Fruit fly (Drosophila melanogaster) whole organism, prepupa: Measurements from ENCODE around the gene dally.

Source experiments
- Blimp-1 ChIP-seq: fragments of 200-800 bp; sonication (Bioruptor generic); optimal IDR thresholded peaks from 3 replicates; lab custom pipeline; 2017; ENCODE audit warnings: missing biosample characterization, missing genetic modification characterization, mild to moderate bottlenecking, moderate library complexity, missing genetic modification reagents
- CG10631 ChIP-seq: fragments of 200-800 bp; sonication (Bioruptor generic); optimal IDR thresholded peaks from 2 replicates; lab custom pipeline; 2016; ENCODE audit warnings: missing biosample characterization, missing genetic modification characterization
- CG10669 ChIP-seq: fragments of 200-800 bp; sonication (Bioruptor generic); optimal IDR thresholded peaks from 3 replicates; lab custom pipeline; 2018; ENCODE audit warnings: missing biosample characterization, mild to moderate bottlenecking, missing genetic modification characterization, moderate library complexity
- CG11762 ChIP-seq: fragments of 200-800 bp; sonication (Bioruptor generic); optimal IDR thresholded peaks from 3 replicates; lab custom pipeline; 2016; ENCODE audit warnings: missing biosample characterization, missing genetic modification characterization; ENCODE audit not compliant: insufficient read depth
- CG11902 ChIP-seq: fragments of 200-800 bp; sonication (Bioruptor generic); optimal IDR thresholded peaks from 3 replicates; lab custom pipeline; 2016; ENCODE audit warnings: missing biosample characterization, missing genetic modification characterization
- CG1621 ChIP-seq: fragments of 200-800 bp; sonication (Bioruptor generic); optimal IDR thresholded peaks from 3 replicates; lab custom pipeline; 2018; ENCODE audit warnings: missing biosample characterization, mild to moderate bottlenecking, missing genetic modification characterization
- CG16779 ChIP-seq: fragments of 200-800 bp; sonication (Bioruptor generic); optimal IDR thresholded peaks from 3 replicates; lab custom pipeline; 2017; ENCODE audit warnings: missing biosample characterization, mild to moderate bottlenecking, missing genetic modification characterization
- CG3032 ChIP-seq: fragments of 200-800 bp; optimal IDR thresholded peaks from 2 replicates; lab custom pipeline; 2019; ENCODE audit warnings: missing biosample characterization, mild to moderate bottlenecking, missing genetic modification characterization, moderate library complexity
- CG31627 ChIP-seq: fragments of 200-800 bp; sonication (Bioruptor generic); optimal IDR thresholded peaks from 3 replicates; lab custom pipeline; 2016; ENCODE audit warnings: missing biosample characterization, missing genetic modification characterization
- CG32006 ChIP-seq: fragments of 200-800 bp; sonication (Bioruptor generic); optimal IDR thresholded peaks from 3 replicates; lab custom pipeline; 2017; ENCODE audit warnings: missing biosample characterization, mild to moderate bottlenecking, missing genetic modification characterization
- CG34406 ChIP-seq: fragments of 200-800 bp; sonication (Bioruptor generic); optimal IDR thresholded peaks from 3 replicates; lab custom pipeline; 2016; ENCODE audit warnings: missing biosample characterization, missing genetic modification characterization
- CG3919 ChIP-seq: fragments of 200-800 bp; sonication (Bioruptor generic); optimal IDR thresholded peaks from 3 replicates; lab custom pipeline; 2016; ENCODE audit warnings: missing biosample characterization, missing genetic modification characterization
- CG4318 ChIP-seq: fragments of 200-800 bp; sonication (Bioruptor generic); optimal IDR thresholded peaks from 3 replicates; lab custom pipeline; 2017; ENCODE audit warnings: missing biosample characterization, mild to moderate bottlenecking, missing genetic modification characterization
- CG6163 ChIP-seq: fragments of 200-800 bp; sonication (Bioruptor generic); IDR thresholded peaks from 3 replicates; pipeline ENCODE4 v1.3.6; 2022; ENCODE audit warnings: missing biosample characterization, missing genetic modification characterization
- CG6276 ChIP-seq: fragments of 200-800 bp; sonication (Bioruptor generic); optimal IDR thresholded peaks from 2 replicates; lab custom pipeline; 2017; ENCODE audit warnings: missing biosample characterization, mild to moderate bottlenecking, missing genetic modification characterization
- CG6792 ChIP-seq: fragments of 200-800 bp; sonication (Bioruptor generic); optimal IDR thresholded peaks from 3 replicates; lab custom pipeline; 2016; ENCODE audit warnings: missing biosample characterization, missing genetic modification characterization
- CG6808 ChIP-seq: fragments of 200-800 bp; sonication (Bioruptor generic); optimal IDR thresholded peaks from 3 replicates; lab custom pipeline; 2017; ENCODE audit warnings: missing biosample characterization, missing genetic modification characterization, mild to moderate bottlenecking, moderate library complexity, missing genetic modification reagents
- CG6854 ChIP-seq: fragments of 200-800 bp; sonication (Bioruptor generic); optimal IDR thresholded peaks from 2 replicates; lab custom pipeline; 2017; ENCODE audit warnings: missing biosample characterization, mild to moderate bottlenecking, missing genetic modification characterization
- CG8119 ChIP-seq: fragments of 200-800 bp; sonication (Bioruptor generic); IDR thresholded peaks from 3 replicates; pipeline ENCODE4 v1.3.6; 2022; ENCODE audit warnings: missing biosample characterization, missing genetic modification characterization
- CG9139 ChIP-seq: fragments of 200-800 bp; sonication (Bioruptor generic); optimal IDR thresholded peaks from 3 replicates; lab custom pipeline; 2017; ENCODE audit warnings: missing biosample characterization, mild to moderate bottlenecking, missing genetic modification characterization
- Eip78C ChIP-seq: fragments of 200-800 bp; sonication (Bioruptor generic); peaks from one replicate; lab custom pipeline; 2016; ENCODE audit warnings: missing biosample characterization, missing genetic modification characterization
- Eip93F ChIP-seq: fragments of 200-800 bp; sonication (Bioruptor generic); optimal IDR thresholded peaks from 2 replicates; lab custom pipeline; 2016; ENCODE audit warnings: missing biosample characterization, mild to moderate bottlenecking, missing genetic modification characterization
- Ets21C ChIP-seq: fragments of 200-800 bp; sonication (Bioruptor generic); optimal IDR thresholded peaks from 3 replicates; lab custom pipeline; 2016; ENCODE audit warnings: missing biosample characterization, missing genetic modification characterization
- Hr38 ChIP-seq: sonication (Bioruptor generic); optimal IDR thresholded peaks from 2 replicates; lab custom pipeline; 2016; ENCODE audit warnings: missing biosample characterization, missing genetic modification characterization
- Hr39 ChIP-seq: fragments of 200-800 bp; sonication (Bioruptor generic); optimal IDR thresholded peaks from 2 replicates; lab custom pipeline; 2016; ENCODE audit warnings: missing biosample characterization, missing genetic modification characterization
- Hr4 ChIP-seq: fragments of 200-800 bp; sonication (Bioruptor generic); optimal IDR thresholded peaks from 3 replicates; lab custom pipeline; 2016; ENCODE audit warnings: missing biosample characterization, missing genetic modification characterization
- Met ChIP-seq: fragments of 200-800 bp; sonication (Bioruptor generic); optimal IDR thresholded peaks from 3 replicates; lab custom pipeline; 2016; ENCODE audit warnings: missing biosample characterization, missing genetic modification characterization
- OdsH ChIP-seq: fragments of 200-800 bp; sonication (Bioruptor generic); optimal IDR thresholded peaks from 3 replicates; lab custom pipeline; 2016; ENCODE audit warnings: missing biosample characterization, missing genetic modification characterization
- Smox ChIP-seq: fragments of 200-800 bp; sonication (Bioruptor generic); optimal IDR thresholded peaks from 3 replicates; lab custom pipeline; 2016; ENCODE audit warnings: missing biosample characterization, missing genetic modification characterization
- Sox102F ChIP-seq: fragments of 200-800 bp; sonication (Bioruptor generic); optimal IDR thresholded peaks from 2 replicates; lab custom pipeline; 2016; ENCODE audit warnings: missing biosample characterization, mild to moderate bottlenecking, missing genetic modification characterization
- Sox14 ChIP-seq: fragments of 200-800 bp; sonication (Bioruptor generic); optimal IDR thresholded peaks from 3 replicates; lab custom pipeline; 2016; ENCODE audit warnings: missing biosample characterization, missing genetic modification characterization
- Sox15 ChIP-seq: fragments of 200-800 bp; sonication (Bioruptor generic); optimal IDR thresholded peaks from 3 replicates; lab custom pipeline; 2016; ENCODE audit warnings: missing biosample characterization, missing genetic modification characterization
- acj6 ChIP-seq: fragments of 200-800 bp; sonication (Bioruptor generic); optimal IDR thresholded peaks from 3 replicates; lab custom pipeline; 2016; ENCODE audit warnings: missing biosample characterization, missing genetic modification characterization
- cyc ChIP-seq: fragments of 200-800 bp; sonication (Bioruptor generic); optimal IDR thresholded peaks from 3 replicates; lab custom pipeline; 2016; ENCODE audit warnings: missing biosample characterization, missing genetic modification characterization
- eg ChIP-seq: fragments of 200-800 bp; sonication (Bioruptor generic); IDR thresholded peaks from 3 replicates; pipeline ENCODE4 v1.3.6; 2022; ENCODE audit warnings: missing biosample characterization, missing genetic modification characterization
- fd59A ChIP-seq: fragments of 200-800 bp; sonication (Bioruptor generic); optimal IDR thresholded peaks from 2 replicates; lab custom pipeline; 2017; ENCODE audit warnings: missing biosample characterization, mild to moderate bottlenecking, missing genetic modification characterization, missing genetic modification reagents
- fd85E ChIP-seq: fragments of 200-800 bp; sonication (Bioruptor generic); optimal IDR thresholded peaks from 3 replicates; lab custom pipeline; 2016; ENCODE audit warnings: missing biosample characterization, missing genetic modification characterization
- fkh ChIP-seq: fragments of 200-800 bp; sonication (Bioruptor generic); optimal IDR thresholded peaks from 3 replicates; lab custom pipeline; 2017; ENCODE audit warnings: missing biosample characterization, mild to moderate bottlenecking, missing genetic modification characterization, moderate library complexity
- net ChIP-seq: fragments of 200-800 bp; sonication (Bioruptor generic); optimal IDR thresholded peaks from 3 replicates; lab custom pipeline; 2016; ENCODE audit warnings: missing biosample characterization, missing genetic modification characterization
- pdm3 ChIP-seq: fragments of 200-800 bp; sonication (Bioruptor generic); optimal IDR thresholded peaks from 3 replicates; lab custom pipeline; 2016; ENCODE audit warnings: missing biosample characterization, missing genetic modification characterization
- salr ChIP-seq, 2 experiments: fragments of 200-800 bp; sonication (Bioruptor generic); optimal IDR thresholded peaks; 3 replicates each; lab custom pipeline; 2016 to 2018; ENCODE audit warnings: missing biosample characterization in 2 of 2, missing genetic modification characterization in 2 of 2, mild to moderate bottlenecking in 1 of 2
- spab ChIP-seq: fragments of 200-800 bp; sonication (Bioruptor generic); optimal IDR thresholded peaks from 2 replicates; lab custom pipeline; 2017; ENCODE audit warnings: missing biosample characterization, mild to moderate bottlenecking, missing genetic modification characterization, missing genetic modification reagents
- ss ChIP-seq, 2 experiments: fragments of 200-800 bp; sonication (Bioruptor generic); optimal IDR thresholded peaks; 2 replicates in 1 of 2; 3 replicates in 1 of 2; lab custom pipeline; 2017 to 2018; ENCODE audit warnings: mild to moderate bottlenecking in 2 of 2, missing biosample characterization in 2 of 2, missing genetic modification characterization in 2 of 2, moderate library complexity in 1 of 2
- svp ChIP-seq: fragments of 200-800 bp; sonication (Bioruptor generic); peaks from one replicate; lab custom pipeline; 2016; ENCODE audit warnings: missing biosample characterization, missing genetic modification characterization
- topi ChIP-seq: fragments of 200-800 bp; sonication (Bioruptor generic); optimal IDR thresholded peaks from 3 replicates; lab custom pipeline; 2016; ENCODE audit warnings: missing biosample characterization, missing genetic modification characterization
- vri ChIP-seq: fragments of 200-800 bp; sonication (Bioruptor generic); optimal IDR thresholded peaks from 3 replicates; lab custom pipeline; 2016; ENCODE audit warnings: missing biosample characterization, mild to moderate bottlenecking, missing genetic modification characterization

The dally gene

DNA sequence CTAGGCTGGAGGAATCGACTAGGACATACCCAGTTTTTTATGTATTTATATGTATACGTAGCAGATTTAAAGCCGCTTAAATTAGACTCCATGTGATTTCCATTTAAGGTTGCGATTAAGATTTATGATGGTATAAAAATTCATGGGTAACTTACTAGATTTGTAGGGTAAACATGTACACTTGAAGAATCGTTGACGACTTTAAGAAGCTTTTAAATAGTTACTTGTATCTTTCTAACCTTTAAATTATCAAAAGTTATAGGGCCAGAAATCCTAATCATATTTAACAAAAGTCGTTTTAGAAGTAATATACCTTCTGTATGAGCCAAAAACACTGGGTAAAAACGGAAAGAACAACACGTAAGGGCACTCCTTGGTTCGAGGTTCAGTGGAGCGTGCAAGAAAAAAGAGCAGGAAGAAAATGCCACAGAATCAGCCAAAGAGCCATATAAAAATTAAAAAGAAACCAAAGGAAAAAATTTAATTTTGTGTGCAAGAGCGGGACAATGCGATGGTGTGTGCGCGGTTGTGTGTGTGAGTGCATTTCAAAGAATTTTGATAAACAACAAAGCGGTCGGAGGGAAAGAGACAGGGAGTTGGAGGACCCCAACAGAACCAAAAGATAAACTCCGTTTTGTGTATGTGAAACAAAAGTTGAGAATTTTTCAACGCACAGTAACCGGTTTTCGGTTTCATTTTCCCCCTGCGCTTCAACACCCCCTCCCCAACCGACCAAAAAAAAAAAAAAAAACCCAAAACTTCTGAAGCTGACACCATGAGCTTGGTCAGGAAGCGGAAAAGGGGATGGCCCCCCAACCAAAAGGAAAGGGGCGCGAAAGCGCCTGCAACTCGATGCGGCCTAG, 12.5 kb downstream of the dally start (continued):
- TF ChIP-seq OdsH (peak; percentile 66), topi (GFP tag; lab: Kevin White, UChicago) (peak; percentile 86), CG6276 (peak; percentile 4), CG31627 (GFP tag; lab: Kevin White, UChicago) (peak; percentile 67), CG3032 (tag; lab: Kevin White, UChicago) (peak; percentile 60), CG9139 (peak; percentile 12), cyc (GFP tag; lab: Kevin White, UChicago) (peak; percentile 74), Eip78C (GFP tag; lab: Kevin White, UChicago) (peak; percentile 95), Blimp-1 (peak; percentile 25), Sox15 (peak; percentile 45), CG10669 (GFP tag; lab: Kevin White, UChicago) (peak; percentile 74), CG6854 (GFP tag; lab: Kevin White, UChicago) (peak; percentile 62), svp (GFP tag; lab: Kevin White, UChicago) (peak; percentile 92), acj6 (GFP tag; lab: Kevin White, UChicago) (peak; percentile 64), CG4318 (GFP tag; lab: Kevin White, UChicago) (peak; percentile 53), net (GFP tag; lab: Kevin White, UChicago) (peak; percentile 66), spab (GFP tag; lab: Kevin White, UChicago) (peak; percentile 79), Sox14 (GFP tag; lab: Kevin White, UChicago) (peak; percentile 69), vri (GFP tag; lab: Kevin White, UChicago) (peak; percentile 40), CG3919 (peak; percentile 64), CG11902 (GFP tag; lab: Kevin White, UChicago) (peak; percentile 33), eg (no peak), CG32006 (peak; percentile 79), Ets21C (GFP tag; lab: Kevin White, UChicago) (peak; percentile 57), Smox (GFP tag; lab: Kevin White, UChicago) (peak; percentile 70), CG34406 (peak; percentile 50), ss (GFP tag; optimal IDR thresholded peaks at IDR 0.05; lab: Kevin White, UChicago) (peak; percentile 68 to 72), fd85E (GFP tag; lab: Kevin White, UChicago) (no peak), CG6792 (peak; percentile 58), salr (GFP tag; optimal IDR thresholded peaks at IDR 0.05; lab: Kevin White, UChicago) (peak; percentile 3 to 61), pdm3 (GFP tag; lab: Kevin White, UChicago) (peak; percentile 61), fkh (GFP tag; lab: Kevin White, UChicago) (no peak), Eip93F (GFP tag; lab: Kevin White, UChicago) (no peak), Hr38 (GFP tag; lab: Kevin White, UChicago) (no peak), fd59A (GFP tag; lab: Kevin White, UChicago) (peak; percentile 54), Sox102F (peak; percentile 71), Hr4 (GFP tag; lab: Kevin White, UChicago) (peak; percentile 51)

DNA sequence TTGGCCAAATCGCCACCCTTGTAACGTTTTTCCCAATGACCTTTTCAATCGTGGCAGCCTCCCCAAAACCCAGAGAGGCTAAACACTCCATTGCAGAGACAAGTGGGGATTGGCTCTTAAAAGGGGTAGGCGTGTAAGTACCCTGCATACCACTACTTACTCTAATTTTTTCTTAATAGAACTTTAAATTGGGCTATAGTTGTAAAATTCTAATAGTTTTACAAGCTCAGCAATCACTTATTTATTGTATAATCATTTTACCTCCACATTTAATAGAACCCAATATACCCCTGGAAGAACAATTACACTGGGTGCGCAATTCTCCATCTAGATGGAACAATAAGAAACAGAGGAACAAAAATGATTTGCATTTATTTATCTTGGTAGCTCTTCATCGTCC, 14.5 kb downstream of the dally start:
- TF ChIP-seq Met (GFP tag; lab: Kevin White, UChicago) (peak; percentile 66), CG8119 (GFP tag; lab: Robert Waterston, UW) (peak; percentile 38; the same call in 1 of the 3 replicates), Hr4 (GFP tag; lab: Kevin White, UChicago) (peak; percentile 26), Sox14 (GFP tag; lab: Kevin White, UChicago) (peak; percentile 57), CG6808 (peak; percentile 35), topi (GFP tag; lab: Kevin White, UChicago) (peak; percentile 68), CG16779 (tag; lab: Kevin White, UChicago) (no peak), OdsH (peak; percentile 46), CG31627 (GFP tag; lab: Kevin White, UChicago) (peak; percentile 68), CG6854 (GFP tag; lab: Kevin White, UChicago) (no peak), CG3919 (peak; percentile 54), Smox (GFP tag; lab: Kevin White, UChicago) (peak; percentile 56), CG1621 (tag; lab: Kevin White, UChicago) (peak; percentile 5), CG11902 (GFP tag; lab: Kevin White, UChicago) (peak; percentile 43), acj6 (GFP tag; lab: Kevin White, UChicago) (peak; percentile 61), Hr38 (GFP tag; lab: Kevin White, UChicago) (no peak), Sox102F (peak; percentile 71), CG11762 (GFP tag; lab: Kevin White, UChicago) (peak; percentile 22), vri (GFP tag; lab: Kevin White, UChicago) (peak; percentile 18), salr (GFP tag; optimal IDR thresholded peaks at IDR 0.05; lab: Kevin White, UChicago) (peak in 1 of 2 experiments; percentile 25), Blimp-1 (no peak), CG6163 (peak; percentile 64; the same call in 2 of the 3 replicates), CG10631 (GFP tag; lab: Kevin White, UChicago) (peak; percentile 61), Hr39 (peak; percentile 66), CG9139 (no peak), spab (GFP tag; lab: Kevin White, UChicago) (peak; percentile 35)
